Fruit fly (Drosophila melanogaster): ENCODE measurements around the gene CG14280.

The CG14280 gene

dm6 chr3R:19256477-19256876 lies at the start of gene CG14280:
TSS of gene CG14280 (plus strand) at chr3R:19256777.
- no peak for TF ChIP-seq CG17801 (GFP tag; optimal IDR thresholded peaks at IDR 0.05; ENCODE audit: partially characterized antibody)

- peak; percentile 97 for TF ChIP-seq CG17801 (GFP tag; optimal IDR thresholded peaks at IDR 0.05; ENCODE audit: partially characterized antibody)
These were observed 44.8 kb upstream of the CG14280 start, which contains the start of gene cry for dm6 chr3R:19211778-19212177. TSS of gene cry (plus strand) at chr3R:19212154.

- TF ChIP-seq CG17801 (GFP tag; optimal IDR thresholded peaks at IDR 0.05; ENCODE audit: partially characterized antibody): peak; percentile 47
These were observed 43.9 kb upstream of the CG14280 start for dm6 chr3R:19212545-19213176.

dm6 chr3R:19221350-19221749 lies 35.2 kb upstream of the CG14280 start:
- no peak for TF ChIP-seq CG17801 (GFP tag; optimal IDR thresholded peaks at IDR 0.05; ENCODE audit: partially characterized antibody)

- TF ChIP-seq CG17801 (GFP tag; optimal IDR thresholded peaks at IDR 0.05; ENCODE audit: partially characterized antibody): no peak
These were observed 33.2 kb upstream of the CG14280 start for dm6 chr3R:19223369-19223768.

- no peak for TF ChIP-seq CG17801 (GFP tag; optimal IDR thresholded peaks at IDR 0.05; ENCODE audit: partially characterized antibody)
These were observed 31.1 kb upstream of the CG14280 start for dm6 chr3R:19225446-19225955.

dm6 chr3R:19226137-19226873 lies 30.3 kb upstream of the CG14280 start, which contains the start of gene vib:
TSS of gene vib (minus strand) at chr3R:19226651.
- peak; percentile 64 for TF ChIP-seq CG17801 (GFP tag; optimal IDR thresholded peaks at IDR 0.05; ENCODE audit: partially characterized antibody)

dm6 chr3R:19228080-19228479 lies 28.5 kb upstream of the CG14280 start, which contains the start of gene CG11703:
TSS of gene CG11703 (minus strand) at chr3R:19228180.
- TF ChIP-seq CG17801 (GFP tag; optimal IDR thresholded peaks at IDR 0.05; ENCODE audit: partially characterized antibody): no peak

- peak; percentile 6 for TF ChIP-seq CG17801 (GFP tag; optimal IDR thresholded peaks at IDR 0.05; ENCODE audit: partially characterized antibody)
These were observed 27.3 kb upstream of the CG14280 start, which contains the start of the genes CG5250 and Polr2M for dm6 chr3R:19229245-19229644. TSS of gene CG5250 (minus strand) at chr3R:19229276. TSS of gene Polr2M (plus strand) at chr3R:19229463.

- TF ChIP-seq CG17801 (GFP tag; optimal IDR thresholded peaks at IDR 0.05; ENCODE audit: partially characterized antibody): no peak
These were observed 17.6 kb upstream of the CG14280 start for dm6 chr3R:19238934-19239333.

dm6 chr3R:19245399-19245798 lies 11.2 kb upstream of the CG14280 start:
- TF ChIP-seq CG17801 (GFP tag; optimal IDR thresholded peaks at IDR 0.05; ENCODE audit: partially characterized antibody): no peak

- TF ChIP-seq CG17801 (GFP tag; optimal IDR thresholded peaks at IDR 0.05; ENCODE audit: partially characterized antibody): no peak
These were observed 10.4 kb upstream of the CG14280 start, which contains the start of gene unc79 for dm6 chr3R:19246080-19246637. TSS of gene unc79 (minus strand) at chr3R:19246130.

dm6 chr3R:19248036-19248435 lies 8.5 kb upstream of the CG14280 start, which contains the start of gene CG5217:
TSS of gene CG5217 (minus strand) at chr3R:19248136.
- TF ChIP-seq CG17801 (GFP tag; optimal IDR thresholded peaks at IDR 0.05; ENCODE audit: partially characterized antibody): no peak

dm6 chr3R:19250063-19250462 lies 6.5 kb upstream of the CG14280 start:
- TF ChIP-seq CG17801 (GFP tag; optimal IDR thresholded peaks at IDR 0.05; ENCODE audit: partially characterized antibody): no peak

- TF ChIP-seq CG17801 (GFP tag; optimal IDR thresholded peaks at IDR 0.05; ENCODE audit: partially characterized antibody): no peak
These were observed 2.6 kb upstream of the CG14280 start for dm6 chr3R:19253975-19254374.
